Worm (Caenorhabditis elegans) whole organism, L1 larva: ENCODE data around the gene Y39F10C.1.
A peak's percentile ranks its signal among the peaks of the same experiment; 100 is the strongest.

Experiments
- C04F5.9 ChIP-seq: sonication (generic microtip); optimal IDR thresholded peaks from 2 replicates; lab custom pipeline; 2016; ENCODE audit warnings: missing genetic modification characterization, missing compliant biosample characterization
- C34B4.2 ChIP-seq: sonication (generic microtip); optimal IDR thresholded peaks from 2 replicates; lab custom pipeline; 2017; ENCODE audit warnings: mild to moderate bottlenecking, missing genetic modification characterization, missing compliant biosample characterization
- Y116A8C.19 ChIP-seq: sonication (generic microtip); optimal IDR thresholded peaks from 2 replicates; lab custom pipeline; 2016; ENCODE audit warnings: missing compliant biosample characterization, missing genetic modification characterization, borderline replicate concordance
- blmp-1 ChIP-seq: fragments of 150-350 bp; optimal IDR thresholded peaks from 2 replicates; lab custom pipeline; 2014; ENCODE audit warnings: missing biosample characterization, missing genetic modification characterization
- ceh-88 ChIP-seq: fragments of 200-800 bp; sonication (Bioruptor generic); IDR thresholded peaks from 2 replicates; pipeline ENCODE4 v1.3.6; 2022; ENCODE audit warnings: missing genetic modification characterization, missing compliant biosample characterization
- ceh-90 ChIP-seq: sonication (generic microtip); optimal IDR thresholded peaks from 2 replicates; lab custom pipeline; 2016; ENCODE audit warnings: missing genetic modification characterization, missing compliant biosample characterization
- ces-1 ChIP-seq: fragments of 150-350 bp; optimal IDR thresholded peaks from 2 replicates; lab custom pipeline; 2014; ENCODE audit warnings: missing biosample characterization, missing genetic modification reagents, missing genetic modification characterization
- dpl-1 ChIP-seq, 3 experiments: fragments of 150-350 bp in 2 of 3; sonication (generic microtip) in 1 of 3; optimal IDR thresholded peaks; 2 replicates each; lab custom pipeline; 2014 to 2017; ENCODE audit warnings: missing biosample characterization in 3 of 3, missing genetic modification characterization in 3 of 3, missing genetic modification reagents in 3 of 3
- efl-1 ChIP-seq, 4 experiments: fragments of 150-350 bp; optimal IDR thresholded peaks in 3 of 4; peaks in 1 of 4; 1 replicate in 1 of 4; 2 replicates in 3 of 4; lab custom pipeline; 2014; ENCODE audit warnings: missing biosample characterization in 2 of 4, missing genetic modification characterization in 2 of 4, missing genetic modification reagents in 2 of 4
- egl-27 ChIP-seq, 2 experiments: fragments of 150-350 bp in 1 of 2; sonication (generic microtip); optimal IDR thresholded peaks; 3 replicates each; lab custom pipeline; 2017 to 2018; ENCODE audit warnings: missing biosample characterization in 2 of 2, missing genetic modification characterization in 2 of 2, missing genetic modification reagents in 2 of 2
- elt-3 ChIP-seq, 6 experiments: fragments of 150-350 bp in 1 of 6; sonication (generic microtip); optimal IDR thresholded peaks; 2 replicates each; lab custom pipeline; 2017 to 2018; ENCODE audit warnings: missing biosample characterization in 6 of 6, missing genetic modification characterization in 6 of 6, inconsistent platforms in 1 of 6
- fkh-10 ChIP-seq: sonication (generic microtip); optimal IDR thresholded peaks from 2 replicates; lab custom pipeline; 2017; ENCODE audit warnings: missing biosample characterization, missing genetic modification reagents, missing genetic modification characterization
- fkh-8 ChIP-seq: sonication (generic microtip); optimal IDR thresholded peaks from 2 replicates; lab custom pipeline; 2016; ENCODE audit warnings: mild to moderate bottlenecking, missing genetic modification characterization, missing compliant biosample characterization
- grh-1 ChIP-seq: fragments of 200-800 bp; sonication (Bioruptor generic); IDR thresholded peaks from 2 replicates; pipeline ENCODE4 v1.3.6; 2022; ENCODE audit warnings: missing genetic modification reagents, missing genetic modification characterization, missing compliant biosample characterization
- hlh-17 ChIP-seq: fragments of 200-800 bp; sonication (Bioruptor generic); optimal IDR thresholded peaks from 2 replicates; lab custom pipeline; 2018; ENCODE audit warnings: missing genetic modification characterization, mild to moderate bottlenecking, missing compliant biosample characterization, moderate library complexity, borderline replicate concordance
- irx-1 ChIP-seq: sonication (generic microtip); optimal IDR thresholded peaks from 2 replicates; lab custom pipeline; 2016; ENCODE audit warnings: missing genetic modification characterization, missing compliant biosample characterization
- isw-1 ChIP-seq: fragments of 200-800 bp; sonication (Bioruptor generic); IDR thresholded peaks from 2 replicates; pipeline ENCODE4 v1.3.6; 2022; ENCODE audit warnings: missing genetic modification characterization, missing compliant biosample characterization
- jun-1 ChIP-seq: fragments of 150-350 bp; optimal IDR thresholded peaks from 2 replicates; lab custom pipeline; 2014; ENCODE audit warnings: missing biosample characterization, missing genetic modification reagents, missing genetic modification characterization
- lin-14 ChIP-seq: fragments of 200-800 bp; sonication (Bioruptor generic); optimal IDR thresholded peaks from 2 replicates; lab custom pipeline; 2018; ENCODE audit warnings: mild to moderate bottlenecking, missing genetic modification characterization, moderate library complexity, missing compliant biosample characterization
- lin-15B ChIP-seq: fragments of 150-350 bp; sonication (generic microtip); optimal IDR thresholded peaks from 3 replicates; lab custom pipeline; 2014; ENCODE audit warnings: missing biosample characterization, missing genetic modification characterization
- lin-35 ChIP-seq, 2 experiments: fragments of 150-350 bp; optimal IDR thresholded peaks; 2 replicates each; lab custom pipeline; 2014; ENCODE audit warnings: missing biosample characterization in 2 of 2, missing genetic modification characterization in 2 of 2, missing genetic modification reagents in 2 of 2
- lir-3 ChIP-seq: sonication (generic microtip); optimal IDR thresholded peaks from 2 replicates; lab custom pipeline; 2016; ENCODE audit warnings: mild to moderate bottlenecking, missing genetic modification characterization, moderate library complexity, missing compliant biosample characterization; ENCODE audit not compliant: poor library complexity
- lsy-2 ChIP-seq, 2 experiments: fragments of 150-350 bp; optimal IDR thresholded peaks; 2 replicates each; lab custom pipeline; 2014; ENCODE audit warnings: missing biosample characterization in 2 of 2, missing genetic modification characterization in 2 of 2
- mdl-1 ChIP-seq, 2 experiments: fragments of 150-350 bp; optimal IDR thresholded peaks; 2 replicates each; lab custom pipeline; 2014 to 2017; ENCODE audit warnings: missing biosample characterization in 2 of 2, missing genetic modification characterization in 2 of 2, inconsistent platforms in 1 of 2
- mep-1 ChIP-seq: fragments of 150-350 bp; optimal IDR thresholded peaks from 2 replicates; lab custom pipeline; 2014; ENCODE audit warnings: missing biosample characterization, missing genetic modification characterization
- nhr-11 ChIP-seq: fragments of 150-350 bp; optimal IDR thresholded peaks from 2 replicates; lab custom pipeline; 2014; ENCODE audit warnings: missing biosample characterization, missing genetic modification characterization
- nhr-12 ChIP-seq: sonication (generic microtip); optimal IDR thresholded peaks from 2 replicates; lab custom pipeline; 2017; ENCODE audit warnings: missing biosample characterization, missing genetic modification characterization
- nhr-19 ChIP-seq: fragments of 200-800 bp; sonication (Bioruptor generic); conservative IDR thresholded peaks from 2 replicates; pipeline ENCODE4 v1.3.6; 2022; ENCODE audit warnings: missing genetic modification characterization, missing compliant biosample characterization
- nhr-20 ChIP-seq: sonication (generic microtip); optimal IDR thresholded peaks from 2 replicates; lab custom pipeline; 2016; ENCODE audit warnings: mild to moderate bottlenecking, missing genetic modification characterization, missing compliant biosample characterization
- nhr-237 ChIP-seq: fragments of 150-350 bp; optimal IDR thresholded peaks from 2 replicates; lab custom pipeline; 2014; ENCODE audit warnings: missing biosample characterization, missing genetic modification characterization
- nhr-47 ChIP-seq: sonication (generic microtip); optimal IDR thresholded peaks from 2 replicates; lab custom pipeline; 2016; ENCODE audit warnings: mild to moderate bottlenecking, missing genetic modification characterization, moderate library complexity, missing compliant biosample characterization
- nhr-85 ChIP-seq: sonication (generic microtip); peaks from one replicate; lab custom pipeline; 2016; ENCODE audit warnings: missing genetic modification characterization, inconsistent platforms, missing compliant biosample characterization
- pax-3 ChIP-seq: fragments of 200-800 bp; sonication (Bioruptor generic); optimal IDR thresholded peaks from 2 replicates; lab custom pipeline; 2018; ENCODE audit warnings: mild to moderate bottlenecking, missing genetic modification characterization, moderate library complexity, missing compliant biosample characterization
- pqm-1 ChIP-seq: sonication (generic microtip); optimal IDR thresholded peaks from 3 replicates; lab custom pipeline; 2017; ENCODE audit warnings: missing biosample characterization, missing genetic modification characterization
- skn-1 ChIP-seq: fragments of 150-350 bp; optimal IDR thresholded peaks from 2 replicates; lab custom pipeline; 2014; ENCODE audit warnings: missing biosample characterization, missing genetic modification characterization
- sox-4 ChIP-seq: sonication (generic microtip); optimal IDR thresholded peaks from 2 replicates; lab custom pipeline; 2016; ENCODE audit warnings: missing genetic modification characterization, missing compliant biosample characterization
- sptf-1 ChIP-seq: fragments of 150-350 bp; optimal IDR thresholded peaks from 2 replicates; lab custom pipeline; 2014; ENCODE audit warnings: missing biosample characterization, missing genetic modification characterization
- sup-37 ChIP-seq: fragments of 200-800 bp; sonication (Bioruptor generic); optimal IDR thresholded peaks from 2 replicates; lab custom pipeline; 2018; ENCODE audit warnings: mild to moderate bottlenecking, missing genetic modification characterization, missing compliant biosample characterization
- swsn-7 ChIP-seq: sonication (generic microtip); optimal IDR thresholded peaks from 2 replicates; lab custom pipeline; 2016; ENCODE audit warnings: missing genetic modification characterization, missing compliant biosample characterization
- tbx-2 ChIP-seq: sonication (generic microtip); optimal IDR thresholded peaks from 2 replicates; lab custom pipeline; 2016; ENCODE audit warnings: missing genetic modification characterization, missing compliant biosample characterization
- unc-130 ChIP-seq: fragments of 150-350 bp; optimal IDR thresholded peaks from 2 replicates; lab custom pipeline; 2017; ENCODE audit warnings: missing biosample characterization, missing genetic modification characterization, inconsistent platforms
- unc-30 ChIP-seq: sonication (generic microtip); optimal IDR thresholded peaks from 2 replicates; lab custom pipeline; 2017; ENCODE audit warnings: missing biosample characterization, missing genetic modification characterization
- unc-86 ChIP-seq: sonication (generic microtip); optimal IDR thresholded peaks from 2 replicates; lab custom pipeline; 2016; ENCODE audit warnings: missing genetic modification characterization, missing compliant biosample characterization
- unc-98 ChIP-seq: fragments of 200-800 bp; sonication (Bioruptor generic); IDR thresholded peaks from 2 replicates; pipeline ENCODE4 v1.3.6; 2022; ENCODE audit warnings: missing genetic modification characterization, missing compliant biosample characterization
- vab-15 ChIP-seq: sonication (generic microtip); optimal IDR thresholded peaks from 2 replicates; lab custom pipeline; 2017; ENCODE audit warnings: missing genotype, mild to moderate bottlenecking, missing genetic modification characterization, missing compliant biosample characterization
- xbp-1 ChIP-seq: sonication (generic microtip); optimal IDR thresholded peaks from 2 replicates; lab custom pipeline; 2016; ENCODE audit warnings: missing genetic modification characterization, missing compliant biosample characterization
- zag-1 ChIP-seq: fragments of 150-350 bp; optimal IDR thresholded peaks from 2 replicates; lab custom pipeline; 2014; ENCODE audit warnings: missing biosample characterization, missing genetic modification characterization
- zip-4 ChIP-seq: fragments of 200-800 bp; sonication (Bioruptor generic); optimal IDR thresholded peaks from 2 replicates; lab custom pipeline; 2018; ENCODE audit warnings: mild to moderate bottlenecking, missing genetic modification characterization, moderate library complexity, missing compliant biosample characterization
- ztf-4 ChIP-seq: fragments of 150-350 bp; optimal IDR thresholded peaks from 2 replicates; lab custom pipeline; 2014; ENCODE audit warnings: missing biosample characterization, missing genetic modification characterization

Gene Y39F10C.1

DNA sequence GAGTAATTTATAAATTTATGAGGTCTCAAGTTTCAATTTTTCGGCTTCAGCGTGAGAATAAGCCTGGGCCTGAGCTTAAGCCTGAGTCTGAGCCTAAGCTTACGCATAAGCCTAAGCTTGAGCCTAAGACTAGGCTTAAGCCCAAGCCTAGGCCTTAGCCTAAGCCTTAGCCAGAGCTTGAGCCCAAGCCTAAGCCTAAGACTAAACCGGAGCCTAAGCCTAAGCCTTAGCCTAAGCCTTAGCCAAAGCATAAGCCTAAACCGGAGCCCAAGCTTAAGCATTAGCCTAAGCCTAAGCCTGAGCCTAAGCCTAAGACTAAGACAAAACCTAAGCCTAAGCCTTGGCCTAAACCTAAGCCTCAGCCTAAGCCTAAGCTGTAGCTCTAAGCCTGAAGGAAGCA, 31.7 kb upstream of the Y39F10C.1 start:
- TF ChIP-seq lin-15B (no peak), nhr-47 (tag; lab: Kevin White, UChicago) (no peak), ces-1 (no peak)

DNA sequence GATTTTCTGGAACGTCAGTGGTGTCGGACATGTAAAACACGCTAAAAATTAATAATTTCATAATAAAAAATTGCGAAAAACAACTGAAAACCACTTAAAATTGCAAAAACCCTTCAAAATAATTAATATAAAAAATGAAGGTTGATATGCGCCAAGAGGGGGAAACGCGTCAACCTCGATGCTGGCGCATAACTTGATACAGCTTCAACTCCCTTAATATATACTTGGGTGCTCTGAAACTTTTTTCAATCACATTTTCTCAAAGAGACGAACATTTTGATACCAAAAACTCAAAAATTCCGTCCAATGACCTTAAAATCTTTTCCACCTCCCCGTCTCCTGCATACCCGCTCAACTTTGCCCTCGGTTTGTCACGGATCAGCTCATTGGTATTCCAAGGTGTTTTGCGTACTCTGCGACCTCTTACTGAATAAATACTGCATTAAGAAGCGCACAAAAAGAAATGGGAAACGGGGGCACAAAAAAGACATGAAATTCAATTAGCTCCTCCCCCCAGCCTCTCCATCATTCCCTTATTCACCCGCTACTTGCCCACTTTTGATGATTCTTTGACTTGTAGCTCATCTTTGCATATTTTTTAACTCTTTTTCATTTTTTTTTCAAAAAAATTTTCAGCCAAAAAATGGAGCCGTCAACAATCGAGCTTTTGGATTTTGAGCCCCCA, 24.9 kb upstream of the Y39F10C.1 start, which contains the start of the genes K07E8.7 and frpr-14:
Gene K07E8.7, minus strand, starts transcription at position 47 of the 685 bp plus-strand sequence.
Gene frpr-14, plus strand, starts transcription at position 635 of the 685 bp plus-strand sequence.
- no peak for TF ChIP-seq mdl-1 (tag; optimal IDR thresholded peaks at IDR 0.05; lab: Kevin White, UChicago)
- no peak for TF ChIP-seq nhr-11
- no peak for TF ChIP-seq C04F5.9
- peak; percentile 5 for TF ChIP-seq skn-1 (tag; lab: Kevin White, UChicago)
- TF ChIP-seq unc-130 (tag; lab: Kevin White, UChicago): no peak
- no peak for TF ChIP-seq egl-27 (tag; optimal IDR thresholded peaks at IDR 0.05; lab: Kevin White, UChicago)
- TF ChIP-seq zag-1: no peak
- TF ChIP-seq blmp-1: no peak
- TF ChIP-seq dpl-1 (GFP tag; optimal IDR thresholded peaks at IDR 0.05; lab: Kevin White, UChicago): peak in 2 of 3 experiments; percentile 37 to 47
- peak; percentile 28; the same call in 1 of the 2 replicates for TF ChIP-seq grh-1 (GFP tag; lab: Robert Waterston, UW)
- peak; percentile 28 for TF ChIP-seq xbp-1 (tag; lab: Kevin White, UChicago)
- TF ChIP-seq lin-35 (GFP tag; optimal IDR thresholded peaks at IDR 0.05; lab: Kevin White, UChicago): peak; percentile 52 to 64
- no peak for TF ChIP-seq nhr-237 (tag; lab: Kevin White, UChicago)
- no peak for TF ChIP-seq Y116A8C.19
- no peak for TF ChIP-seq pax-3
- TF ChIP-seq jun-1 (tag; lab: Kevin White, UChicago): no peak
- no peak for TF ChIP-seq sup-37 (GFP tag; lab: Kevin White, UChicago)
- no peak for TF ChIP-seq C34B4.2
- TF ChIP-seq vab-15 (tag; lab: Kevin White, UChicago): no peak
- no peak for TF ChIP-seq lir-3 (tag; lab: Kevin White, UChicago)
- TF ChIP-seq pqm-1 (tag; lab: Kevin White, UChicago): no peak
- no peak for TF ChIP-seq fkh-8 (tag; lab: Kevin White, UChicago)
- peak; percentile 4 for TF ChIP-seq tbx-2 (tag; lab: Kevin White, UChicago)
- TF ChIP-seq lin-14 (GFP tag; lab: Kevin White, UChicago): peak; percentile 38
- peak; percentile 30 to 35 for TF ChIP-seq efl-1 (optimal IDR thresholded peaks at IDR 0.05; lab: Kevin White, UChicago)
- TF ChIP-seq efl-1 (GFP tag; optimal IDR thresholded peaks at IDR 0.05 in 1 of 2; lab: Kevin White, UChicago): peak; percentile 50 to 90
- TF ChIP-seq zip-4: no peak
- TF ChIP-seq irx-1 (tag; lab: Kevin White, UChicago): no peak
- TF ChIP-seq lsy-2 (tag; optimal IDR thresholded peaks at IDR 0.05; lab: Kevin White, UChicago): peak; percentile 35 to 64
- no peak for TF ChIP-seq ceh-90 (tag; lab: Kevin White, UChicago)
- no peak for TF ChIP-seq hlh-17
- no peak for TF ChIP-seq sox-4 (tag; lab: Kevin White, UChicago)
- TF ChIP-seq nhr-19 (GFP tag; lab: Robert Waterston, UW): no peak
- peak; percentile 96 for TF ChIP-seq isw-1 (GFP tag; lab: Robert Waterston, UW)
- TF ChIP-seq unc-86: peak; percentile 6
- TF ChIP-seq lin-15B: no peak
- no peak for TF ChIP-seq unc-30
- TF ChIP-seq fkh-10 (GFP tag; lab: Kevin White, UChicago): peak; percentile 47
- no peak for TF ChIP-seq sptf-1 (tag; lab: Kevin White, UChicago)
- peak; percentile 56 for TF ChIP-seq nhr-47 (tag; lab: Kevin White, UChicago)
- peak; percentile 26 for TF ChIP-seq mep-1 (tag; lab: Kevin White, UChicago)
- TF ChIP-seq unc-98 (GFP tag; lab: Robert Waterston, UW): no peak
- no peak for TF ChIP-seq ztf-4 (tag; lab: Kevin White, UChicago)
- TF ChIP-seq nhr-12 (tag; lab: Kevin White, UChicago): no peak
- TF ChIP-seq elt-3 (tag; optimal IDR thresholded peaks at IDR 0.05; lab: Kevin White, UChicago): peak in 1 of 6 experiments; percentile 5
- TF ChIP-seq nhr-85: peak; percentile 71
- TF ChIP-seq ceh-88 (GFP tag; lab: Robert Waterston, UW): no peak
- peak; percentile 29 for TF ChIP-seq swsn-7 (tag; lab: Kevin White, UChicago)
- TF ChIP-seq nhr-20: peak; percentile 16
